Fruit fly (Drosophila melanogaster) whole organism, adult: Measurements from ENCODE around the gene CG3655.

Source experiments
- CG11617 ChIP-seq: fragments of 200-800 bp; sonication (Bioruptor generic); optimal IDR thresholded peaks from 2 replicates; lab custom pipeline; 2017; ENCODE audit warnings: mild to moderate bottlenecking, missing biosample characterization, missing genetic modification reagents, missing genetic modification characterization
- CG12768 ChIP-seq: fragments of 200-800 bp; sonication (Bioruptor generic); optimal IDR thresholded peaks from 2 replicates; lab custom pipeline; 2017; ENCODE audit warnings: missing biosample characterization, missing genetic modification characterization, mild to moderate bottlenecking, moderate library complexity, missing genetic modification reagents
- CG1620 ChIP-seq: fragments of 200-800 bp; sonication (Bioruptor generic); optimal IDR thresholded peaks from 2 replicates; lab custom pipeline; 2016; ENCODE audit warnings: missing biosample characterization, missing genetic modification characterization
- CG5204 ChIP-seq: fragments of 200-800 bp; sonication (Bioruptor generic); optimal IDR thresholded peaks from 2 replicates; lab custom pipeline; 2016; ENCODE audit warnings: missing biosample characterization, missing genetic modification characterization
- CG7045 ChIP-seq: fragments of 200-800 bp; sonication (Bioruptor generic); optimal IDR thresholded peaks from 2 replicates; lab custom pipeline; 2017; ENCODE audit warnings: missing biosample characterization, mild to moderate bottlenecking, missing genetic modification characterization
- Clk ChIP-seq: fragments of 200-800 bp; sonication (Bioruptor generic); optimal IDR thresholded peaks from 2 replicates; lab custom pipeline; 2017; ENCODE audit warnings: missing biosample characterization, missing genetic modification characterization
- Crg-1 ChIP-seq: fragments of 200-800 bp; sonication (Bioruptor generic); optimal IDR thresholded peaks from 2 replicates; lab custom pipeline; 2016; ENCODE audit warnings: missing biosample characterization, missing genetic modification characterization
- Hr96 ChIP-seq: fragments of 200-800 bp; sonication (Bioruptor generic); optimal IDR thresholded peaks from 2 replicates; lab custom pipeline; 2016; ENCODE audit warnings: missing biosample characterization, missing genetic modification characterization
- bab1 ChIP-seq: fragments of 200-800 bp; sonication (Bioruptor generic); optimal IDR thresholded peaks from 3 replicates; lab custom pipeline; 2019; ENCODE audit warnings: missing biosample characterization, mild to moderate bottlenecking, missing genetic modification characterization, moderate library complexity
- cnc ChIP-seq, 2 experiments: fragments of >200 bp; optimal IDR thresholded peaks; 2 replicates each; lab custom pipeline; 2017
- kay ChIP-seq: fragments of 200-800 bp; sonication (Bioruptor generic); peaks from one replicate; lab custom pipeline; 2016; ENCODE audit warnings: missing biosample characterization, missing genetic modification characterization, borderline replicate concordance
- pad ChIP-seq: fragments of 200-800 bp; sonication (Bioruptor generic); optimal IDR thresholded peaks from 3 replicates; lab custom pipeline; 2017; ENCODE audit warnings: missing biosample characterization, missing genetic modification characterization, mild to moderate bottlenecking, moderate library complexity, missing genetic modification reagents
- tj ChIP-seq: fragments of 200-800 bp; sonication (Bioruptor generic); optimal IDR thresholded peaks from 3 replicates; lab custom pipeline; 2017; ENCODE audit warnings: missing biosample characterization, mild to moderate bottlenecking, missing genetic modification characterization, moderate library complexity
- toe ChIP-seq: fragments of 200-800 bp; sonication (Bioruptor generic); optimal IDR thresholded peaks from 2 replicates; lab custom pipeline; 2016; ENCODE audit warnings: missing biosample characterization, missing genetic modification characterization

dm6 chrX:1120394-1120793 lies 14.3 kb downstream of the CG3655 start:
- no peak for TF ChIP-seq bab1 (GFP tag; lab: Kevin White, UChicago)
- TF ChIP-seq kay, result no peak
- no peak for TF ChIP-seq pad (GFP tag; lab: Kevin White, UChicago)
- TF ChIP-seq tj (GFP tag; lab: Kevin White, UChicago), result no peak
- no peak for TF ChIP-seq Clk (GFP tag; lab: Kevin White, UChicago)
- no peak for TF ChIP-seq CG11617 (GFP tag; lab: Kevin White, UChicago)
- TF ChIP-seq CG1620, result no peak
- no peak for TF ChIP-seq Hr96 (GFP tag; lab: Kevin White, UChicago)
- TF ChIP-seq CG5204 (GFP tag; lab: Kevin White, UChicago), result no peak
- TF ChIP-seq Crg-1 (GFP tag; lab: Kevin White, UChicago), result no peak
- TF ChIP-seq cnc (optimal IDR thresholded peaks at IDR 0.05; lab: Kevin White, UChicago), result no peak
- TF ChIP-seq CG12768 (GFP tag; lab: Kevin White, UChicago), result no peak
- TF ChIP-seq CG7045 (GFP tag; lab: Kevin White, UChicago), result no peak
- no peak for TF ChIP-seq toe (GFP tag; lab: Kevin White, UChicago)
